Worm (Caenorhabditis elegans) whole organism, L4 larva: Measurements from ENCODE around the gene nhr-39.
"Not testable (repeated sequence)": the region's sequence is repeated elsewhere in the genome, so short reads cannot be mapped to it uniquely, and the experiment has no call there.

Experiments
- D1046.2 ChIP-seq: fragments of 200-800 bp; sonication (Bioruptor generic); IDR thresholded peaks from 2 replicates; pipeline ENCODE4 v1.3.6; 2022; ENCODE audit warnings: missing genetic modification characterization, missing compliant biosample characterization
- F44E2.7 ChIP-seq: fragments of 200-800 bp; sonication (Bioruptor generic); IDR thresholded peaks from 2 replicates; pipeline ENCODE4 v2.1.2; 2022; ENCODE audit warnings: missing genetic modification characterization, missing compliant biosample characterization
- T26A8.4 ChIP-seq: fragments of 200-800 bp; sonication (Bioruptor generic); IDR thresholded peaks from 2 replicates; pipeline ENCODE4 v1.3.6; 2022; ENCODE audit warnings: missing genetic modification characterization, missing compliant biosample characterization
- Y105C5A.15 ChIP-seq: fragments of 200-800 bp; sonication (Bioruptor generic); IDR thresholded peaks from 2 replicates; pipeline ENCODE4 v1.3.6; 2022; ENCODE audit warnings: missing genetic modification characterization, missing compliant biosample characterization
- Y48G9A.11 ChIP-seq: fragments of 200-800 bp; sonication (Bioruptor generic); IDR thresholded peaks from 2 replicates; pipeline ENCODE4 v1.3.6; 2022; ENCODE audit warnings: missing genetic modification reagents, missing genetic modification characterization, missing compliant biosample characterization
- Y75B8A.6 ChIP-seq: fragments of 200-800 bp; sonication (Bioruptor generic); IDR thresholded peaks from 2 replicates; pipeline ENCODE4 v1.3.6; 2022; ENCODE audit warnings: missing genetic modification reagents, missing genetic modification characterization, missing compliant biosample characterization
- ZK337.2 ChIP-seq: fragments of 200-800 bp; sonication (Bioruptor generic); IDR thresholded peaks from 2 replicates; pipeline ENCODE4 v1.3.6; 2022; ENCODE audit warnings: missing genetic modification reagents, missing genetic modification characterization, missing compliant biosample characterization
- arid-1 ChIP-seq: fragments of 200-800 bp; sonication (Bioruptor generic); conservative IDR thresholded peaks from 2 replicates; pipeline ENCODE4 v1.3.6; 2022; ENCODE audit warnings: missing genetic modification reagents, missing genetic modification characterization, missing compliant biosample characterization
- ceh-20 ChIP-seq: fragments of 200-800 bp; sonication (Bioruptor generic); IDR thresholded peaks from 2 replicates; pipeline ENCODE4 v1.3.6; 2022; ENCODE audit warnings: missing genetic modification reagents, missing genetic modification characterization, missing compliant biosample characterization
- ctbp-1 ChIP-seq: fragments of 200-800 bp; sonication (Bioruptor generic); IDR thresholded peaks from 2 replicates; pipeline ENCODE4 v1.3.6; 2022; ENCODE audit warnings: missing genetic modification reagents, missing genetic modification characterization, missing compliant biosample characterization
- daf-19 ChIP-seq: fragments of 200-800 bp; sonication (Bioruptor generic); conservative IDR thresholded peaks from 2 replicates; pipeline ENCODE4 v1.3.6; 2022; ENCODE audit warnings: missing genetic modification characterization, missing compliant biosample characterization
- dmd-6 ChIP-seq: fragments of 200-800 bp; sonication (Bioruptor generic); IDR thresholded peaks from 2 replicates; pipeline ENCODE4 v1.3.6; 2022; ENCODE audit warnings: missing genetic modification reagents, missing genetic modification characterization, missing compliant biosample characterization
- dmd-8 ChIP-seq: fragments of 200-800 bp; sonication (Bioruptor generic); IDR thresholded peaks from 2 replicates; pipeline ENCODE4 v1.3.6; 2022; ENCODE audit warnings: missing genetic modification characterization, missing compliant biosample characterization
- dmd-9 ChIP-seq: fragments of 200-800 bp; sonication (Bioruptor generic); IDR thresholded peaks from 2 replicates; pipeline ENCODE4 v1.3.6; 2022; ENCODE audit warnings: missing genetic modification reagents, missing genetic modification characterization, missing compliant biosample characterization
- egl-43 ChIP-seq: fragments of 200-800 bp; sonication (Bioruptor generic); IDR thresholded peaks from 2 replicates; pipeline ENCODE4 v1.3.6; 2022; ENCODE audit warnings: missing genetic modification reagents, missing genetic modification characterization, missing compliant biosample characterization
- hmg-1.1 ChIP-seq: fragments of 200-800 bp; sonication (Bioruptor generic); IDR thresholded peaks from 2 replicates; pipeline ENCODE4 v1.3.6; 2022; ENCODE audit warnings: missing genetic modification reagents, missing genetic modification characterization, missing compliant biosample characterization
- lim-7 ChIP-seq: fragments of 200-800 bp; sonication (Bioruptor generic); IDR thresholded peaks from 2 replicates; pipeline ENCODE4 v1.3.6; 2022; ENCODE audit warnings: missing genetic modification characterization, missing compliant biosample characterization
- lin-1 ChIP-seq: fragments of 200-800 bp; sonication (Bioruptor generic); IDR thresholded peaks from 2 replicates; pipeline ENCODE4 v1.3.6; 2022; ENCODE audit warnings: missing genetic modification reagents, missing genetic modification characterization, missing compliant biosample characterization
- lin-29 ChIP-seq: fragments of 200-800 bp; sonication (Bioruptor generic); IDR thresholded peaks from 2 replicates; pipeline ENCODE4 v1.3.6; 2022; ENCODE audit warnings: missing genetic modification reagents, missing genetic modification characterization, missing compliant biosample characterization
- lin-38 ChIP-seq: fragments of 200-800 bp; sonication (Bioruptor generic); IDR thresholded peaks from 2 replicates; pipeline ENCODE4 v1.3.6; 2022; ENCODE audit warnings: missing genetic modification reagents, missing genetic modification characterization, missing compliant biosample characterization
- madf-5 ChIP-seq, 2 experiments: fragments of 200-800 bp; sonication (Bioruptor generic); IDR thresholded peaks; 2 replicates each; pipeline ENCODE4 v1.3.6; 2022; ENCODE audit warnings: missing compliant biosample characterization in 2 of 2, missing genetic modification characterization in 2 of 2
- madf-9 ChIP-seq: fragments of 200-800 bp; sonication (Bioruptor generic); conservative IDR thresholded peaks from 2 replicates; pipeline ENCODE4 v1.3.6; 2022; ENCODE audit warnings: missing genetic modification reagents, missing genetic modification characterization, missing compliant biosample characterization
- mdt-29 ChIP-seq: fragments of 200-800 bp; sonication (Bioruptor generic); IDR thresholded peaks from 2 replicates; pipeline ENCODE4 v1.3.6; 2022; ENCODE audit warnings: missing genetic modification reagents, missing genetic modification characterization, missing compliant biosample characterization
- mxl-2 ChIP-seq: fragments of 200-800 bp; sonication (Bioruptor generic); conservative IDR thresholded peaks from 2 replicates; pipeline ENCODE4 v1.3.6; 2022; ENCODE audit warnings: missing genetic modification reagents, missing genetic modification characterization, missing compliant biosample characterization
- nhr-41 ChIP-seq: fragments of 200-800 bp; sonication (Bioruptor generic); IDR thresholded peaks from 2 replicates; pipeline ENCODE4 v1.3.6; 2022; ENCODE audit warnings: missing genetic modification reagents, missing genetic modification characterization, missing compliant biosample characterization
- nhr-42 ChIP-seq: fragments of 200-800 bp; sonication (Bioruptor generic); IDR thresholded peaks from 2 replicates; pipeline ENCODE4 v1.3.6; 2022; ENCODE audit warnings: missing genetic modification characterization, missing compliant biosample characterization
- pha-4 ChIP-seq, 2 experiments: fragments of 150-350 bp in 1 of 2; fragments of 200-800 bp in 1 of 2; sonication (Bioruptor generic) in 1 of 2; IDR thresholded peaks in 1 of 2; optimal IDR thresholded peaks in 1 of 2; 2 replicates each; pipeline versions ENCODE4 v1.3.6 to Lab custom; 2014 to 2022; ENCODE audit warnings: missing genetic modification characterization in 2 of 2, missing genetic modification reagents in 2 of 2, missing biosample characterization in 1 of 2, missing compliant biosample characterization in 1 of 2
- php-3 ChIP-seq: fragments of 200-800 bp; sonication (Bioruptor generic); IDR thresholded peaks from 2 replicates; pipeline ENCODE4 v1.3.6; 2022; ENCODE audit warnings: missing genetic modification reagents, missing genetic modification characterization, missing compliant biosample characterization
- saeg-2 ChIP-seq: fragments of 200-800 bp; sonication (Bioruptor generic); IDR thresholded peaks from 2 replicates; pipeline ENCODE4 v1.3.6; 2022; ENCODE audit warnings: missing genetic modification reagents, missing genetic modification characterization, missing compliant biosample characterization
- snpc-1.2 ChIP-seq: fragments of 200-800 bp; sonication (Bioruptor generic); IDR thresholded peaks from 2 replicates; pipeline ENCODE4 v1.3.6; 2022; ENCODE audit warnings: missing genetic modification reagents, missing genetic modification characterization, missing compliant biosample characterization
- tra-1 ChIP-seq: fragments of 200-800 bp; sonication (Bioruptor generic); IDR thresholded peaks from 2 replicates; pipeline ENCODE4 v1.3.6; 2022; ENCODE audit warnings: missing genetic modification reagents, missing genetic modification characterization, missing compliant biosample characterization
- vab-7 ChIP-seq: fragments of 200-800 bp; sonication (Bioruptor generic); IDR thresholded peaks from 2 replicates; pipeline ENCODE4 v1.3.6; 2022; ENCODE audit warnings: missing genetic modification reagents, missing genetic modification characterization, missing compliant biosample characterization
- zfp-3 ChIP-seq: fragments of 200-800 bp; sonication (Bioruptor generic); conservative IDR thresholded peaks from 2 replicates; pipeline ENCODE4 v1.3.6; 2022; ENCODE audit warnings: missing genetic modification reagents, missing genetic modification characterization, missing compliant biosample characterization
- zip-11 ChIP-seq: fragments of 200-800 bp; sonication (Bioruptor generic); IDR thresholded peaks from 2 replicates; pipeline ENCODE4 v1.3.6; 2022; ENCODE audit warnings: missing genetic modification characterization, missing compliant biosample characterization

Gene nhr-39

DNA sequence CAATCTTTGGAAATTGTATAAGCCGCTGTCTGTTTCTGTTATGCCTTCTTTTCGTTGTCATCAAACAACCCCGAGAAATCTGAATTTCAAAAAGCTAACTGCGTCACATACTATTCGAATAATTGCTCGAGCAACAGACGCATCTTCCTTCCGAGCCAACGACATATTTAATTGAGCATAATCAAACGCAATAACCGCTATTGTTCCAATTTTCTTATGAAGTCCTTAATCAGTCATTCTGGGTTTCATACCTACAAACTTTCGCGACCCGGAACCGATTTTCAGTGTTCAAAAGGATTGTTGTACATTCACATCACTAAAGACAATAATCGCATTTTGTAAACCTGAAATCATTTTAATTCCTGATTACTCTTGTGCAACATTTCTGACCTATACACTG is 38.7 kb downstream of the nhr-39 start (continued):
- TF ChIP-seq nhr-42 (GFP tag; lab: Robert Waterston, UW) (peak; percentile 70), vab-7 (GFP tag; lab: Robert Waterston, UW) (peak; percentile 56), D1046.2 (GFP tag; lab: Robert Waterston, UW) (peak; percentile 83), daf-19 (GFP tag; lab: Robert Waterston, UW) (peak; percentile 67; the same call in 1 of the 2 replicates), lin-29 (GFP tag; lab: Robert Waterston, UW) (peak; percentile 88), dmd-9 (GFP tag; lab: Robert Waterston, UW) (0 out of 2 replicates have a peak, but pooled peaks have one; percentile 50), zfp-3 (peak; percentile 98), php-3 (peak; percentile 85), tra-1 (GFP tag; lab: Robert Waterston, UW) (peak; percentile 92), saeg-2 (GFP tag; lab: Robert Waterston, UW) (peak; percentile 90)

DNA sequence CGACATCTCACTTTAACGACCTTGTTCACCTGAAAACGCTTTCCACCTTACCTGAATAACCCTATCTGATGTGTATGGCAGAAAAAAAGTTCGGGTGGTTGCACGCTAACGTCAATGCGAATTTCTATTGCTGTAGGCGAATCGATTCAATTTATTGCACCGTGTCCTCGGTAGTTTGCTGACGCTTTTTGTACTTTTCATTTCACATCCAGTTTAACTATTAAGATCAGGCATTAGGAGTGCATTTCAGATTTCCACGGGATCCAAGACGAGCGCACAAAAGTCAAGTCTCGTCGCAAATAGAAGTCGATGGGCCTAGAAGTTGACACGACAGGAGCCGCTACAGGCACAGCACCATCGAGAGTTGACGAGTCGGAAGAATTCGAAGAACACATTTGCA is 39.2 kb downstream of the nhr-39 start:
- peak; percentile 81 for TF ChIP-seq saeg-2 (GFP tag; lab: Robert Waterston, UW)
- TF ChIP-seq lin-29 (GFP tag; lab: Robert Waterston, UW), result peak; percentile 76
- TF ChIP-seq Y105C5A.15 (GFP tag; lab: Robert Waterston, UW), result peak; percentile 76; the same call in 1 of the 2 replicates
- TF ChIP-seq madf-5 (GFP tag; IDR thresholded peaks at IDR 0.05; lab: Robert Waterston, UW), result peak; percentile 64 to 83; a peak in 3 of 4 replicates
- peak; percentile 85 for TF ChIP-seq mdt-29 (GFP tag; lab: Robert Waterston, UW)
- peak; percentile 80; the same call in 1 of the 2 replicates for TF ChIP-seq zip-11
- peak; percentile 80 for TF ChIP-seq hmg-1.1 (GFP tag; lab: Robert Waterston, UW)
- peak; percentile 81; the same call in 1 of the 2 replicates for TF ChIP-seq tra-1 (GFP tag; lab: Robert Waterston, UW)
- TF ChIP-seq madf-9 (GFP tag; lab: Robert Waterston, UW), result peak; percentile 59; the same call in 1 of the 2 replicates
- TF ChIP-seq vab-7 (GFP tag; lab: Robert Waterston, UW), result peak; percentile 42; the same call in 1 of the 2 replicates
- TF ChIP-seq lin-38 (GFP tag; lab: Robert Waterston, UW), result peak; percentile 78
- TF ChIP-seq zfp-3, result peak; percentile 97
- TF ChIP-seq T26A8.4 (GFP tag; lab: Robert Waterston, UW), result peak; percentile 79
- peak; percentile 71; the same call in 1 of the 2 replicates for TF ChIP-seq dmd-9 (GFP tag; lab: Robert Waterston, UW)
- TF ChIP-seq lim-7, result peak; percentile 63; the same call in 1 of the 2 replicates
- peak; percentile 90 for TF ChIP-seq nhr-42 (GFP tag; lab: Robert Waterston, UW)
- TF ChIP-seq dmd-6 (GFP tag; lab: Robert Waterston, UW), result peak; percentile 66
- TF ChIP-seq snpc-1.2 (GFP tag; lab: Robert Waterston, UW), result peak; percentile 76
- TF ChIP-seq nhr-41, result 0 out of 2 replicates have a peak, but pooled peaks have one; percentile 42
- peak; percentile 88 for TF ChIP-seq D1046.2 (GFP tag; lab: Robert Waterston, UW)
- peak; percentile 83 for TF ChIP-seq ceh-20 (GFP tag; lab: Robert Waterston, UW)
- TF ChIP-seq mxl-2 (GFP tag; lab: Robert Waterston, UW), result peak; percentile 68
- TF ChIP-seq php-3, result peak; percentile 86
- TF ChIP-seq Y48G9A.11, result peak; percentile 83
- peak; percentile 89 for TF ChIP-seq egl-43 (GFP tag; lab: Robert Waterston, UW)
- TF ChIP-seq F44E2.7 (GFP tag; lab: Robert Waterston, UW), result 0 out of 2 replicates have a peak, but pooled peaks have one; percentile 49
- TF ChIP-seq lin-1, result peak; percentile 53; the same call in 1 of the 2 replicates
- TF ChIP-seq arid-1 (GFP tag; lab: Robert Waterston, UW), result peak; percentile 76
- TF ChIP-seq pha-4 (GFP tag; IDR thresholded peaks at IDR 0.05; lab: Robert Waterston, UW), result peak; percentile 95
- not testable (repeated sequence) for TF ChIP-seq pha-4 (tag; optimal IDR thresholded peaks at IDR 0.05; lab: Kevin White, UChicago)
- TF ChIP-seq dmd-8 (GFP tag; lab: Robert Waterston, UW), result 0 out of 2 replicates have a peak, but pooled peaks have one; percentile 56
- TF ChIP-seq ctbp-1 (GFP tag; lab: Robert Waterston, UW), result peak; percentile 82
- TF ChIP-seq ZK337.2 (GFP tag; lab: Robert Waterston, UW), result 0 out of 2 replicates have a peak, but pooled peaks have one; percentile 61
- TF ChIP-seq Y75B8A.6 (GFP tag; lab: Robert Waterston, UW), result peak; percentile 94
